Worm (Caenorhabditis elegans): ENCODE data around the gene W01B6.3.
A peak's percentile ranks its signal among the peaks of the same experiment; 100 is the strongest.

W01B6.3 gene

ce11 chrIV:10084323-10084959, 12.0 kb upstream of the W01B6.3 start, which contains the start of gene W01B6.8:
Gene W01B6.8, minus strand, starts transcription at chrIV:10084373.
- TF ChIP-seq madf-9 (GFP tag; conservative IDR thresholded peaks at IDR 0.05), result no peak
- peak; percentile 99 for TF ChIP-seq set-16 (GFP tag; IDR thresholded peaks at IDR 0.05)
- TF ChIP-seq pha-4 (GFP tag; IDR thresholded peaks at IDR 0.05), result peak; percentile 67; the same call in 1 of the 2 replicates
- TF ChIP-seq pha-4 (tag; optimal IDR thresholded peaks at IDR 0.05), result no peak
- no peak for TF ChIP-seq Y75B8A.6 (GFP tag; IDR thresholded peaks at IDR 0.05)
- TF ChIP-seq egl-43 (GFP tag; IDR thresholded peaks at IDR 0.05), result 0 out of 2 replicates have a peak, but pooled peaks have one; percentile 19
- no peak for TF ChIP-seq attf-4 (tag; optimal IDR thresholded peaks at IDR 0.05)

- no peak for TF ChIP-seq ceh-28 (tag; optimal IDR thresholded peaks at IDR 0.05)
- TF ChIP-seq nhr-6 (tag; optimal IDR thresholded peaks at IDR 0.05), result no peak
- TF ChIP-seq mep-1 (tag; optimal IDR thresholded peaks at IDR 0.05), result no peak
- TF ChIP-seq R02D3.7 (tag; optimal IDR thresholded peaks at IDR 0.05), result no peak
- no peak for TF ChIP-seq nhr-237 (tag; optimal IDR thresholded peaks at IDR 0.05)
- no peak for TF ChIP-seq rbr-2 (tag; optimal IDR thresholded peaks at IDR 0.05)
- TF ChIP-seq set-16 (GFP tag; IDR thresholded peaks at IDR 0.05), result no peak
- no peak for TF ChIP-seq Y48G9A.11 (GFP tag; IDR thresholded peaks at IDR 0.05)
- TF ChIP-seq ZK546.5 (tag; optimal IDR thresholded peaks at IDR 0.05), result no peak
- TF ChIP-seq aly-2 (tag; optimal IDR thresholded peaks at IDR 0.05), result no peak
These were observed 8.4 kb upstream of the W01B6.3 start, which contains the start of gene W01B6.6 for ce11 chrIV:10080816-10081215. Gene W01B6.6, plus strand, starts transcription at chrIV:10081116.

ce11 chrIV:10078003-10078402, 5.6 kb upstream of the W01B6.3 start:
- TF ChIP-seq F44E2.7 (GFP tag; IDR thresholded peaks at IDR 0.05) (no peak), unc-62 (GFP tag; optimal IDR thresholded peaks at IDR 0.05 in 1 of 2) (peak in 1 of 2 experiments; percentile 92), unc-62 (tag; optimal IDR thresholded peaks at IDR 0.05) (no peak)

- TF ChIP-seq madf-9 (GFP tag; conservative IDR thresholded peaks at IDR 0.05) (no peak), nhr-77 (tag; optimal IDR thresholded peaks at IDR 0.05) (no peak), T26A8.4 (GFP tag; IDR thresholded peaks at IDR 0.05) (no peak), mdt-29 (GFP tag; IDR thresholded peaks at IDR 0.05) (no peak), lin-13 (GFP tag; optimal IDR thresholded peaks at IDR 0.05) (no peak), tag-97 (GFP tag; IDR thresholded peaks at IDR 0.05) (no peak), mep-1 (tag; optimal IDR thresholded peaks at IDR 0.05) (no peak), Y75B8A.6 (GFP tag; IDR thresholded peaks at IDR 0.05) (no peak)
These were observed 3.5 kb upstream of the W01B6.3 start, which contains the start of gene W01B6.5 for ce11 chrIV:10075899-10076298. Gene W01B6.5, plus strand, starts transcription at chrIV:10076199.

ce11 chrIV:10075034-10075510, 2.6 kb upstream of the W01B6.3 start, which contains the start of the genes ttbk-4 and W01B6.4:
Gene ttbk-4, minus strand, starts transcription at chrIV:10075134.
Gene W01B6.4, plus strand, starts transcription at chrIV:10075460.
- no peak for TF ChIP-seq lin-13 (GFP tag; optimal IDR thresholded peaks at IDR 0.05)
- TF ChIP-seq nhr-48 (tag; optimal IDR thresholded peaks at IDR 0.05), result no peak
- peak in 1 of 2 experiments; percentile 2 for TF ChIP-seq unc-62 (GFP tag; optimal IDR thresholded peaks at IDR 0.05 in 1 of 2)
- TF ChIP-seq unc-62 (tag; optimal IDR thresholded peaks at IDR 0.05), result no peak
- TF ChIP-seq zip-11 (GFP tag; IDR thresholded peaks at IDR 0.05), result no peak
- no peak for TF ChIP-seq cey-2 (tag; optimal IDR thresholded peaks at IDR 0.05; ENCODE audit: borderline replicate concordance, insufficient read depth)

- peak; percentile 76 for TF ChIP-seq set-16 (GFP tag; IDR thresholded peaks at IDR 0.05)
These were observed 1.3 kb downstream of the W01B6.3 start for ce11 chrIV:10071121-10071520.

- TF ChIP-seq T26A8.4 (GFP tag; IDR thresholded peaks at IDR 0.05) (no peak), unc-62 (GFP tag; optimal IDR thresholded peaks at IDR 0.05 in 1 of 2) (peak in 1 of 2 experiments; percentile 96), unc-62 (tag; optimal IDR thresholded peaks at IDR 0.05) (no peak), ctbp-1 (GFP tag; IDR thresholded peaks at IDR 0.05) (no peak)
These were observed 4.2 kb downstream of the W01B6.3 start for ce11 chrIV:10068266-10068665.

Measured in whole organism, L4 larva.